Worm (Caenorhabditis elegans) whole organism, young adult: ENCODE measurements around the gene sri-33.

Source experiments
- K12H6.12 ChIP-seq: fragments of 200-800 bp; sonication (Bioruptor generic); optimal IDR thresholded peaks from 2 replicates; lab custom pipeline; 2018; ENCODE audit warnings: mild to moderate bottlenecking, missing genetic modification characterization, missing compliant biosample characterization
- attf-3 ChIP-seq: fragments of 200-800 bp; sonication (Bioruptor generic); conservative IDR thresholded peaks from 2 replicates; pipeline ENCODE4 v1.3.6; 2022; ENCODE audit warnings: missing genetic modification reagents, missing genetic modification characterization, missing compliant biosample characterization
- efl-1 ChIP-seq: fragments of 150-350 bp; optimal IDR thresholded peaks from 2 replicates; lab custom pipeline; 2014; ENCODE audit warnings: missing biosample characterization, missing genetic modification reagents, missing genetic modification characterization
- nhr-90 ChIP-seq: sonication (generic microtip); optimal IDR thresholded peaks from 2 replicates; lab custom pipeline; 2016; ENCODE audit warnings: missing genotype, mild to moderate bottlenecking, missing genetic modification characterization, missing compliant biosample characterization
- ztf-18 ChIP-seq: sonication (generic microtip); optimal IDR thresholded peaks from 2 replicates; lab custom pipeline; 2016; ENCODE audit warnings: missing genotype, mild to moderate bottlenecking, missing genetic modification characterization, missing compliant biosample characterization
- ztf-28 ChIP-seq: fragments of 200-800 bp; sonication (Bioruptor generic); IDR thresholded peaks from 2 replicates; pipeline ENCODE4 v1.3.6; 2022; ENCODE audit warnings: missing genetic modification reagents, missing genetic modification characterization, missing compliant biosample characterization

DNA sequence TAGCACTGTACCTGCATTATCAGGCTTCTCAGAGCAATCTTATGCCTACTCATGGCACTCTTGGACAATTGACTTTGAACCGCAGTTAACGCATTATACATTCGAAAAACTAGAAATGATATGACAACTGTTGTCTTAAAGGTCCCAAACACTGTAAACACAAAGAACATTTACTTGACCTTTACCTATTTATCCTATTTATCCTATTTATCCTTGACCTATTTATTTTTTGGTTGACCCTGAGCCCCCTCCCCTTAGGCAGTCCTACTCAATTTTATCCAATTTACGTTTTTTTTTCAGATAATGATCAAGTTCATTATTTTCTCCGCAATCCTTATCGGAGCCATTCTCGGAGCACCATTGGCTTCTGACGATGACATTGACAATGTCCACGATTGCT, 5.0 kb downstream of the sri-33 start, which contains the start of the genes T10D4.14 and T10D4.19:
- TF ChIP-seq efl-1 (no peak), nhr-90 (tag; lab: Kevin White, UChicago) (no peak), ztf-18 (tag; lab: Kevin White, UChicago) (no peak), attf-3 (no peak), K12H6.12 (tag; lab: Kevin White, UChicago) (no peak), ztf-28 (GFP tag; lab: Robert Waterston, UW) (no peak)
